Worm (Caenorhabditis elegans): ENCODE measurements around the gene F58F12.1.

The F58F12.1 gene

DNA sequence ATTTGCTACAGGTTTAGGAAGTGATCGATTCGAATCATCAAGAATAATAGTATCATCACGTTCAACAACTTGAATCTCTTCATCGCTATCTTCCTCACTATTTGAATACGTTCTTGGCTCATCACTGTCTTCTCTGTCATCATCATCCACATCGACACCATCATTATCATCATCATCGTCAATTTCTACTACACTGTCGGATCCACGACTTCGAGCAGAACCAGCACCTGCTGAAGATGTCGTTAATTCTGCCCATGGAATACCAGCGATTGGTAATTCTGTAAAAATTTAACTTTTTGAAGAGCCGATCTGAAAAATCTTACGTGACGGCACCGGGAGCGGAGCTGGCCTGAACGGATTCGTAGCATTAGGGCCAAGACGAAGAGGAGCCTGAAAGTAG is 33.5 kb upstream of the F58F12.1 start:
- TF ChIP-seq efl-1 (optimal IDR thresholded peaks at IDR 0.05) (no peak), efl-1 (GFP tag; optimal IDR thresholded peaks at IDR 0.05 in 1 of 2) (peak in 1 of 2 experiments; percentile 91), alr-1 (tag; optimal IDR thresholded peaks at IDR 0.05; ENCODE audit: borderline replicate concordance) (no peak)

DNA sequence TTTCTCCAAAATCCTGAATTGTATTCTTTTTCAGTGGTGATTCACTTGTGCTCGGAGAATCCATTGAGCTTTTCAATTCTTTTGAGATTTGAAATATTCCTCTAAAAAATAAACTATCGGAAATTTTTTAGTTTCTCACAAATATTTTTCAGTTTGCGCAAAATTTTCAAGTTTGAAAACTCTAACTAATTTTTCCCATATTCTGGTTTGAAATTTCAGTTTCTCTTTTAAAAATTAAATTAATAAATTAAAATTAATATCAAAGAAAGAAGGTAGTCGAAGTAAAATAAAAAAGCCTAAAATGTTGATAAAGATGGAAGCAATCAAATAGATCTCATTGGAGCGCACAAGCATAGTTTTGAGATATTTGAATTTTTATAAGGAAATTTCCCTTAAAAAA is 31.6 kb upstream of the F58F12.1 start, which contains the start of gene C32D5.10:
TSS of gene C32D5.10 (minus strand) at position 101 of the 400 bp plus-strand sequence.
- TF ChIP-seq pag-3 (tag; optimal IDR thresholded peaks at IDR 0.05; ENCODE audit: borderline replicate concordance, insufficient read depth) = no peak
- no peak for TF ChIP-seq unc-30 (tag; optimal IDR thresholded peaks at IDR 0.05)
- no peak for TF ChIP-seq fkh-10 (GFP tag; optimal IDR thresholded peaks at IDR 0.05)
- TF ChIP-seq fkh-8 (tag; optimal IDR thresholded peaks at IDR 0.05) = no peak
- no peak for TF ChIP-seq pqm-1 (tag; optimal IDR thresholded peaks at IDR 0.05)
- no peak for TF ChIP-seq elt-2 (tag; optimal IDR thresholded peaks at IDR 0.05)
- TF ChIP-seq dpl-1 (GFP tag; optimal IDR thresholded peaks at IDR 0.05) = no peak
- no peak for TF ChIP-seq lin-15B (tag; optimal IDR thresholded peaks at IDR 0.05)
- no peak for TF ChIP-seq ztf-4 (tag; optimal IDR thresholded peaks at IDR 0.05)
- TF ChIP-seq efl-1 (optimal IDR thresholded peaks at IDR 0.05) = no peak
- no peak for TF ChIP-seq efl-1 (GFP tag; optimal IDR thresholded peaks at IDR 0.05 in 1 of 2)
- no peak for TF ChIP-seq mdl-1 (tag; optimal IDR thresholded peaks at IDR 0.05)
- no peak for TF ChIP-seq lin-35 (GFP tag; optimal IDR thresholded peaks at IDR 0.05)
- TF ChIP-seq fos-1 (tag; optimal IDR thresholded peaks at IDR 0.05) = no peak
- no peak for TF ChIP-seq nhr-11 (tag; optimal IDR thresholded peaks at IDR 0.05)
- TF ChIP-seq nhr-85 (tag) = no peak
- TF ChIP-seq sptf-1 (tag; optimal IDR thresholded peaks at IDR 0.05) = no peak
- no peak for TF ChIP-seq ceh-63 (GFP tag; optimal IDR thresholded peaks at IDR 0.05)
- TF ChIP-seq hlh-17 (GFP tag; optimal IDR thresholded peaks at IDR 0.05; ENCODE audit: borderline replicate concordance) = no peak

DNA sequence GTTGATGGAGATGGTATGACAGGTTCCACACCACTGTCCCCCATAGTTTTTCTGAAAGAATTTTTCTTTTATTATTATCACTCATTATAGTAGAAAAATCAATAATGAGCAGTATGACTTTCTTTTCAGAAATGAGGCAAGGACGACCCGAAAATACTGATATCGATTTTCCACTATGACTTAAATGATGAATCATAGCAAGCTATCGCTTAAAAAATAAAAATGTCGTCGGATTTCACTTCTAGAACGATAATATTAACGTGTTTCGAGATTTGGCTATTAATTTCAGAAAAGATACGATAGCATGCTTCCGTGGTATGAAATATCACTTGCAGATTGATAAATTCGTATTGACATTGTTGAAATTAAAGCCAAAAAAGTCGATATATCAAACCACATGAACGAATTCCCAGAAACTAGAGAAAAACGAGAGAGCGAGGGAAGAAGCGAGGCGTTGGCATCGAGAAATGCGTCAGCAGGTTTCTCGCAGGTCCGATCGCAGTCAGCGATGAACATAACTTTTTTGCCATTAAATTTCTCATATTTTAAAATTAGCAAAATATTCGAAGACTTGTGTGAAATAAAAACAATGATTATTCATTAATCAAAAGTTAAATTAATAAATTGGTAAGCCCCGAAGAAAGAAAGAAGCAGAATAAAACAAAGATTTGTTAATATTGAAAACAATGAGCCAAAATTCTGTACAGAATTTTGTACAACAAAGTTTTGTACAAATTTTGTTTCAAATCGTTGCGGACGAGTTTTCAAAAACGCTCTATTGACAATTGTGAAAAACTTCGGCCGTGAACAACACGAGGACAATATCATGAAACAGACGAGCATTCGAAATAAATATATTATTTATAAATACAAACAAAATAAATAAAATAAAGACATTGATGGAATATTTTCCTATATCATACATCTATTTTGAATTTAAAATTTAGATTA is 27.8 kb upstream of the F58F12.1 start, which contains the start of gene C32D5.11:
TSS of gene C32D5.11 (minus strand) at position 51 of the 951 bp plus-strand sequence.
- TF ChIP-seq blmp-1 (tag; optimal IDR thresholded peaks at IDR 0.05) (peak; percentile 67), elt-3 (tag; optimal IDR thresholded peaks at IDR 0.05) (peak in 2 of 6 experiments; percentile 17 to 45), nhr-85 (tag) (peak; percentile 82), sup-37 (GFP tag; optimal IDR thresholded peaks at IDR 0.05) (no peak), nhr-28 (tag; optimal IDR thresholded peaks at IDR 0.05) (no peak), mep-1 (tag; optimal IDR thresholded peaks at IDR 0.05) (peak; percentile 85), unc-30 (tag; optimal IDR thresholded peaks at IDR 0.05) (no peak), nhr-11 (tag; optimal IDR thresholded peaks at IDR 0.05) (no peak), Y116A8C.19 (tag; optimal IDR thresholded peaks at IDR 0.05; ENCODE audit: borderline replicate concordance) (no peak), F16B12.6 (tag; optimal IDR thresholded peaks at IDR 0.05) (peak; percentile 54), sptf-1 (tag; optimal IDR thresholded peaks at IDR 0.05) (no peak), unc-62 (GFP tag; optimal IDR thresholded peaks at IDR 0.05) (no peak), nhr-84 (tag; optimal IDR thresholded peaks at IDR 0.05) (no peak), efl-3 (GFP tag; optimal IDR thresholded peaks at IDR 0.05) (no peak), nhr-90 (tag; optimal IDR thresholded peaks at IDR 0.05; ENCODE audit: poor library complexity) (peak; percentile 47), ama-1 (optimal IDR thresholded peaks at IDR 0.05) (no peak), elt-2 (tag; optimal IDR thresholded peaks at IDR 0.05) (no peak), rnt-1 (tag; optimal IDR thresholded peaks at IDR 0.05) (peak; percentile 86), skn-1 (tag; optimal IDR thresholded peaks at IDR 0.05) (peak; percentile 54), mef-2 (tag; optimal IDR thresholded peaks at IDR 0.05) (no peak), lin-13 (GFP tag; optimal IDR thresholded peaks at IDR 0.05) (peak; percentile 69), nhr-19 (GFP tag; conservative IDR thresholded peaks at IDR 0.05) (peak; percentile 72), unc-98 (GFP tag; IDR thresholded peaks at IDR 0.05) (no peak), nhr-71 (tag; optimal IDR thresholded peaks at IDR 0.05) (peak; percentile 89), mdl-1 (tag; optimal IDR thresholded peaks at IDR 0.05) (peak in 1 of 2 experiments; percentile 61), nhr-77 (tag; optimal IDR thresholded peaks at IDR 0.05) (peak; percentile 72), ceh-8 (GFP tag; optimal IDR thresholded peaks at IDR 0.05) (no peak), fos-1 (tag; optimal IDR thresholded peaks at IDR 0.05) (peak; percentile 35), aly-2 (tag; optimal IDR thresholded peaks at IDR 0.05) (no peak), efl-1 (optimal IDR thresholded peaks at IDR 0.05) (peak; percentile 57 to 75), efl-1 (GFP tag; optimal IDR thresholded peaks at IDR 0.05 in 1 of 2) (peak; percentile 72 to 97), dpl-1 (GFP tag; optimal IDR thresholded peaks at IDR 0.05) (peak; percentile 49 to 81 (median 78)), irx-1 (tag; optimal IDR thresholded peaks at IDR 0.05) (peak; percentile 63), isw-1 (GFP tag; IDR thresholded peaks at IDR 0.05) (peak; percentile 63), zag-1 (tag; optimal IDR thresholded peaks at IDR 0.05) (no peak), grh-1 (GFP tag; IDR thresholded peaks at IDR 0.05) (peak; percentile 32; the same call in 1 of the 2 replicates)

All from whole organism, L1 larva.